Worm (Caenorhabditis elegans) whole organism, L3 larva: ENCODE data around the gene srw-90.
"Not testable (repeated sequence)": the region's sequence is repeated elsewhere in the genome, so short reads cannot be mapped to it uniquely, and the experiment has no call there.

Source experiments
- R02D3.7 ChIP-seq: fragments of 150-350 bp; optimal IDR thresholded peaks from 2 replicates; lab custom pipeline; 2014; ENCODE audit warnings: missing biosample characterization, missing genetic modification characterization
- ZK546.5 ChIP-seq: sonication (generic microtip); optimal IDR thresholded peaks from 2 replicates; lab custom pipeline; 2017; ENCODE audit warnings: missing biosample characterization, missing genetic modification characterization
- aly-2 ChIP-seq: fragments of 150-350 bp; optimal IDR thresholded peaks from 2 replicates; lab custom pipeline; 2014; ENCODE audit warnings: missing biosample characterization, missing genetic modification characterization
- ama-1 ChIP-seq: fragments of 150-350 bp; optimal IDR thresholded peaks from 2 replicates; lab custom pipeline; 2018
- ceh-28 ChIP-seq: fragments of 150-350 bp; optimal IDR thresholded peaks from 2 replicates; lab custom pipeline; 2014; ENCODE audit warnings: missing biosample characterization, missing genetic modification reagents, missing genetic modification characterization
- ceh-82 ChIP-seq: fragments of 150-350 bp; optimal IDR thresholded peaks from 2 replicates; lab custom pipeline; 2014; ENCODE audit warnings: missing biosample characterization, missing genetic modification characterization
- ceh-9 ChIP-seq: sonication (generic microtip); optimal IDR thresholded peaks from 2 replicates; lab custom pipeline; 2018; ENCODE audit warnings: missing biosample characterization, missing genetic modification characterization
- daf-12 ChIP-seq: fragments of 150-350 bp; optimal IDR thresholded peaks from 2 replicates; lab custom pipeline; 2014; ENCODE audit warnings: missing biosample characterization, missing genetic modification reagents, missing genetic modification characterization
- egl-5 ChIP-seq: fragments of 150-350 bp; optimal IDR thresholded peaks from 2 replicates; lab custom pipeline; 2017; ENCODE audit warnings: missing biosample characterization, missing genetic modification reagents, missing genetic modification characterization, inconsistent platforms
- elt-1 ChIP-seq: fragments of 150-350 bp; optimal IDR thresholded peaks from 2 replicates; lab custom pipeline; 2014; ENCODE audit warnings: missing biosample characterization, missing genetic modification characterization
- elt-2 ChIP-seq: sonication (generic microtip); optimal IDR thresholded peaks from 2 replicates; lab custom pipeline; 2016; ENCODE audit warnings: missing genetic modification reagents, mild to moderate bottlenecking, missing genetic modification characterization, missing compliant biosample characterization
- elt-3 ChIP-seq, 3 experiments: fragments of 150-350 bp in 1 of 3; sonication (generic microtip) in 2 of 3; optimal IDR thresholded peaks; 2 replicates in 2 of 3; 4 replicates in 1 of 3; lab custom pipeline; 2014 to 2017; ENCODE audit warnings: missing biosample characterization in 3 of 3, missing genetic modification characterization in 3 of 3
- eor-1 ChIP-seq, 2 experiments: fragments of 150-350 bp; optimal IDR thresholded peaks; 2 replicates each; lab custom pipeline; 2014 to 2018; ENCODE audit warnings: missing biosample characterization in 2 of 2, missing genetic modification characterization in 2 of 2
- fkh-2 ChIP-seq: fragments of 150-350 bp; optimal IDR thresholded peaks from 2 replicates; lab custom pipeline; 2014; ENCODE audit warnings: missing biosample characterization, missing genetic modification reagents, missing genetic modification characterization
- hmg-11 ChIP-seq: sonication (generic microtip); optimal IDR thresholded peaks from 2 replicates; lab custom pipeline; 2016; ENCODE audit warnings: missing genetic modification characterization, missing compliant biosample characterization
- jun-1 ChIP-seq: fragments of 150-350 bp; optimal IDR thresholded peaks from 2 replicates; lab custom pipeline; 2014; ENCODE audit warnings: missing biosample characterization, missing genetic modification reagents, missing genetic modification characterization
- mdl-1 ChIP-seq: fragments of 150-350 bp; optimal IDR thresholded peaks from 2 replicates; lab custom pipeline; 2014; ENCODE audit warnings: missing biosample characterization, missing genetic modification characterization
- nfya-1 ChIP-seq: sonication (generic microtip); optimal IDR thresholded peaks from 2 replicates; lab custom pipeline; 2017; ENCODE audit warnings: missing genetic modification characterization, mild to moderate bottlenecking, missing compliant biosample characterization, antibody characterized with exemption, moderate library complexity; ENCODE audit not compliant: insufficient read depth
- nhr-11 ChIP-seq: fragments of 150-350 bp; optimal IDR thresholded peaks from 2 replicates; lab custom pipeline; 2014; ENCODE audit warnings: missing biosample characterization, missing genetic modification characterization
- nhr-12 ChIP-seq: fragments of 150-350 bp; optimal IDR thresholded peaks from 2 replicates; lab custom pipeline; 2014; ENCODE audit warnings: missing biosample characterization, missing genetic modification characterization
- nhr-237 ChIP-seq: fragments of 150-350 bp; optimal IDR thresholded peaks from 2 replicates; lab custom pipeline; 2014; ENCODE audit warnings: missing biosample characterization, missing genetic modification characterization
- nhr-25 ChIP-seq: sonication (generic microtip); optimal IDR thresholded peaks from 2 replicates; lab custom pipeline; 2017; ENCODE audit warnings: missing biosample characterization, missing genetic modification characterization
- nhr-28 ChIP-seq: fragments of 150-350 bp; optimal IDR thresholded peaks from 2 replicates; lab custom pipeline; 2014; ENCODE audit warnings: missing biosample characterization, missing genetic modification characterization
- nhr-67 ChIP-seq: fragments of 150-350 bp; optimal IDR thresholded peaks from 2 replicates; lab custom pipeline; 2014; ENCODE audit warnings: missing biosample characterization, missing genetic modification characterization
- nhr-77 ChIP-seq: fragments of 150-350 bp; optimal IDR thresholded peaks from 2 replicates; lab custom pipeline; 2014; ENCODE audit warnings: missing biosample characterization, missing genetic modification characterization
- pqm-1 ChIP-seq: fragments of 150-350 bp; optimal IDR thresholded peaks from 2 replicates; lab custom pipeline; 2017; ENCODE audit warnings: missing biosample characterization, missing genetic modification characterization, inconsistent platforms
- tbx-2 ChIP-seq: sonication (generic microtip); optimal IDR thresholded peaks from 2 replicates; lab custom pipeline; 2016; ENCODE audit warnings: mild to moderate bottlenecking, missing genetic modification characterization, missing compliant biosample characterization
- zag-1 ChIP-seq: fragments of 150-350 bp; optimal IDR thresholded peaks from 2 replicates; lab custom pipeline; 2014; ENCODE audit warnings: missing biosample characterization, missing genetic modification characterization
- ztf-11 ChIP-seq: fragments of 150-350 bp; optimal IDR thresholded peaks from 2 replicates; lab custom pipeline; 2014; ENCODE audit warnings: missing biosample characterization, missing genetic modification characterization
- ztf-4 ChIP-seq: fragments of 150-350 bp; optimal IDR thresholded peaks from 2 replicates; lab custom pipeline; 2014; ENCODE audit warnings: missing biosample characterization, missing genetic modification characterization

Gene srw-90

DNA sequence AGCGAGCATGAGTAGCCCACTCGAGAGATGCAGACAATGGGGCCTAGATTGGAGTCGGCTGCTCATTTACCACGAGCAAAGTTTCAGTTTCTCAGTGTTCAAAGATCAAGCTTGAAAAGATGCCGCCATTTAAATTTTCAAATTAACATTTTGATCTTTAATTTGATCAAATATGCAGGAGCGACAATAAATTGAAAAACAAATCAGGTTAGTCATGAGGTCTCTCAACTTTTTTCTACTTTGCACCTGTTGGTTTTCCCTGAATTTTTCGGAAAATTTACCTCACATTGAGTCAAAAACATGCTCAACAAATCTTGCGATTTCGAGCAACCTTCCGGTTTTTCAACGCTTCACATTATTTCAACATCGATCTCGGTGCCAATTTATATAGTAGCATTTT is 16.5 kb upstream of the srw-90 start, which contains the start of gene srh-5:
srh-5 (plus strand) TSS at position 301 of the 400 bp plus-strand sequence.
- no peak for TF ChIP-seq nhr-67
- TF ChIP-seq mdl-1, result no peak
- TF ChIP-seq daf-12 (tag; lab: Kevin White, UChicago), result no peak
- no peak for TF ChIP-seq R02D3.7 (tag; lab: Kevin White, UChicago)
- no peak for TF ChIP-seq hmg-11 (tag; lab: Kevin White, UChicago)
- TF ChIP-seq nfya-1, result no peak
- no peak for TF ChIP-seq ztf-4 (tag; lab: Kevin White, UChicago)
- TF ChIP-seq fkh-2 (tag; lab: Kevin White, UChicago), result no peak
- TF ChIP-seq egl-5 (tag; lab: Kevin White, UChicago), result no peak
- TF ChIP-seq jun-1 (tag; lab: Kevin White, UChicago), result no peak
- no peak for TF ChIP-seq nhr-28
- no peak for TF ChIP-seq tbx-2 (tag; lab: Kevin White, UChicago)
- no peak for TF ChIP-seq nhr-12
- no peak for TF ChIP-seq nhr-25 (tag; lab: Kevin White, UChicago)
- TF ChIP-seq pqm-1 (tag; lab: Kevin White, UChicago), result no peak
- TF ChIP-seq ceh-9 (tag; lab: Kevin White, UChicago), result no peak
- TF ChIP-seq eor-1 (tag; optimal IDR thresholded peaks at IDR 0.05; lab: Kevin White, UChicago), result no peak
- no peak for TF ChIP-seq elt-1 (tag; lab: Kevin White, UChicago)

DNA sequence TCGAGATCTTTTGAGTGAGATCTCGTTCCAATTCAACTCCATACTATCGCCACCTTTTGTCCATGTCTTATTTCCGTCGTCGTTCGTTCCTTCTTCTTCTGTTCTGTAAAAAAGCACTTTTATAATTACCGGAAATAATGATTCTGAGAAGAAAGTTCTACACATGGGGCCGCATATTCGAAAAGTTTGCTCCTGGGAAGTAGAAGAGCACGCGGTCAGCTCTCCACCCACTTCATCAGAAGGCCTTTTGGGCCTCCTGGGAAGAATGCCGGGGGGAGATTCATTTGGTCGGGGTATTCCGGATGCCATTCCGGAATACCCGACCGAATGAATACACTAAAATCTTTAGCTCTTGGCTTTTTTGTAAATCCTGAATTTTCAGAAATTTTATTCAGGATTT is 9.4 kb upstream of the srw-90 start, which contains the start of gene Y46H3C.5:
Y46H3C.5 (minus strand) TSS at position 2 of the 400 bp plus-strand sequence.
- TF ChIP-seq ztf-11, ceh-9, hmg-11 (tag; lab: Kevin White, UChicago): not testable (repeated sequence)
- TF ChIP-seq, all 47 proteins: peak for 0; not testable (repeated sequence) for 47

DNA sequence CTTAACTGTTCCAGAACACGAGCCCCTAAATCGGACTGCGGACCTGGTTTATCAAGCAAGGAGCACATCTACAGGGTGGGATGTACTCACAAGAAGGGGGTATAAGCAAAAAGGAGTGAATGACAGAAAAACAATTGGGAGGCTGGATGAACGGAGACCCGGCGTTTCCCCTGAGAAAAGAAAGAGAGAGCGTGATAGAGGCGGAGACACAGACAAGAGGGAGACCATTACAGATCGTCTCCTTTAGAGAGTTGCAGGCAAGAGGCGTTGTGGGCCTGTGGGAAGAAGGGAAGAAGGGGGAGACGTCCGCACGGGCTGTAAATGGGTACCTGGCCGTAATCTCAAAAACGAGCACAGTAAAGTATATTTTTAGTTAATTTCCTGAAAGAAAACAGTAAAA is 8.0 kb upstream of the srw-90 start, which contains the start of gene Y46H3C.7:
Y46H3C.7 (minus strand) TSS at position 147 of the 400 bp plus-strand sequence.
- not testable (repeated sequence) for TF ChIP-seq jun-1 (tag; lab: Kevin White, UChicago); ceh-82; nhr-237 (tag; lab: Kevin White, UChicago)

DNA sequence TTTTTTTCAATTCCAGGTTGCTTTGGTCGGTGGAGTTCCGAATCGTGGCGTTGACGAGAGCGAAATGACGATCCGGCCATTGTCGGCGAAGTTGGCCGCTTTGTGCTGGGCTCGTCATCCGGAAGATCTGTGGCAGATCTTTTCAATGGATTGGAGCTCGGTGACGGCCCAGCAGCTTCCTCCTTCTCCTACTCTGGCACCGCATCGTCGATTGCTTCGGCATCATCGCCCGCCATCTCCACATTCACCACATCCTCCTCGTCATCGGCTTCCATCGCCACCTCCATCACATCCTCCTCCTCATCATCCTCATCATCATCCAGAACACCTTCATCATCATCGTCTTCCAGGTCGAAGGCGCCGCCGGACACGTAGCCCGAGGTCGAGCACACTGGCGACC is 3.5 kb upstream of the srw-90 start:
- TF ChIP-seq nhr-67 (no peak), pqm-1 (tag; lab: Kevin White, UChicago) (no peak), R02D3.7 (tag; lab: Kevin White, UChicago) (no peak), zag-1 (tag; lab: Kevin White, UChicago) (no peak), ama-1 (lab: Kevin White, UChicago) (no peak), egl-5 (tag; lab: Kevin White, UChicago) (no peak), ceh-28 (tag; lab: Kevin White, UChicago) (no peak), fkh-2 (tag; lab: Kevin White, UChicago) (no peak), daf-12 (tag; lab: Kevin White, UChicago) (no peak), nhr-12 (no peak), aly-2 (tag; lab: Kevin White, UChicago) (no peak)

DNA sequence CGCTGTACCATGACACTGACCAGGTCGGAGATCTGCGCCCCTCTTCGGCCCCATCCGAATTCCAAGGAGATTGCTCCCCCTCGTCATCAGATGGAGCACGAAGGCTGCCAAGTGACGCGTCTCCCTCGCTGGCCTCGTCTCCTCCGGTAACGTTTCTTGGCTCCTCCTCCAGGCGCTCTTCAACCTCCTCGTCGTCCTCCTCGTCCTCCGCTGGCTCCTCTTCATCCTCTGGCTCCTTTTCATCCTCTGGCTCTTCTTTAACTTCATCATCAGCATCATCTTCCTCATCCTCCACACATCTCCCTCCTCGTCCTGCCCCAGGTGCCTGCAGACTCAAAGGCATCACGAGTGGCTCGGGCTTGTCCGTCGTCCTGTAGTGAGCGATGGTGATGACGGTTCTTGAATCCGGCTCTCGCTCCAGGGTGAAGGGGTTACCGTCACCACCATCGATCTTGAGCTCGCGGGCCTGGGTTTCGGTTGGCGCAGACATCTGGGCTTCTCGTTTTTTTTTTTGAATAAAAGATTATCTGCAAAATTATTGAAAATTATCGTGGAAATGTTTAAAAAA is 2.5 kb upstream of the srw-90 start:
- no peak for TF ChIP-seq ceh-9 (tag; lab: Kevin White, UChicago)
- TF ChIP-seq nhr-77 (tag; lab: Kevin White, UChicago), result no peak
- no peak for TF ChIP-seq elt-3 (tag; optimal IDR thresholded peaks at IDR 0.05; lab: Kevin White, UChicago)
- no peak for TF ChIP-seq ztf-4 (tag; lab: Kevin White, UChicago)

DNA sequence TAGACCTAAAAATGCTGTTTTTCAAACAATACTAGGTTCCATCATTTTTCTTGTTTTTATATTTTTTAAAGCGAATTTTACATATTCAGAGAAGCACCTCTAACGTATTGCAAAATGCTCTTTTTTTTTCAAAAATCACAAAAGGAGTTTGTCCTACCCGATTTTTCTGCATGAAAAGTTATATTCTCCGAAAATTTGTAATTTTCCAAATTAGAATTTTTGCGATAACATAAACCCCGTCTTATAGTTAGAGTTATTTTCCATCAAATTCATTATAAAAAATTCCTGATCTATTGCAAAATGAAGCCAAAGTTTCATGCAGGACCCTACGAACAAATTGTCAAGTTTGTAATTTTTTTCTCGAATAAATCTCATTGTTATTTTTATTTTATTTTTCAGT is 6.6 kb downstream of the srw-90 start, which contains the start of gene srw-99:
srw-99 (plus strand) TSS at position 301 of the 400 bp plus-strand sequence.
- TF ChIP-seq ZK546.5, result no peak
- TF ChIP-seq nhr-11 (tag; lab: Kevin White, UChicago), result no peak
- no peak for TF ChIP-seq ceh-82
- no peak for TF ChIP-seq elt-2
- no peak for TF ChIP-seq ztf-11 (tag; lab: Kevin White, UChicago)
- TF ChIP-seq ceh-28 (tag; lab: Kevin White, UChicago), result no peak
- TF ChIP-seq ceh-9 (tag; lab: Kevin White, UChicago), result no peak
